Worm (Caenorhabditis elegans) whole organism, midembryonic: ENCODE measurements around the gene syd-9.

Experiments used
- T22C8.4 ChIP-seq: fragments of 200-800 bp; sonication (Bioruptor generic); IDR thresholded peaks from 2 replicates; pipeline ENCODE4 v1.3.6; 2022; ENCODE audit warnings: missing genetic modification characterization, missing compliant biosample characterization
- cog-1 ChIP-seq: sonication (generic microtip); optimal IDR thresholded peaks from 2 replicates; lab custom pipeline; 2016; ENCODE audit warnings: missing genetic modification characterization, missing compliant biosample characterization
- flt-1 ChIP-seq: fragments of 200-800 bp; sonication (Bioruptor generic); IDR thresholded peaks from 2 replicates; pipeline ENCODE4 v1.3.6; 2022; ENCODE audit warnings: missing genetic modification characterization, missing compliant biosample characterization
- klf-2 ChIP-seq: fragments of 200-800 bp; sonication (Bioruptor generic); conservative IDR thresholded peaks from 2 replicates; pipeline ENCODE4 v1.3.6; 2022; ENCODE audit warnings: missing genetic modification reagents, missing genetic modification characterization, missing compliant biosample characterization
- med-1 ChIP-seq: sonication (generic microtip); optimal IDR thresholded peaks from 2 replicates; lab custom pipeline; 2017; ENCODE audit warnings: missing genetic modification characterization, mild to moderate bottlenecking, missing compliant biosample characterization, antibody characterized with exemption, missing genetic modification reagents; ENCODE audit not compliant: insufficient read depth
- ref-1 ChIP-seq: fragments of 200-800 bp; sonication (Bioruptor generic); conservative IDR thresholded peaks from 2 replicates; pipeline ENCODE4 v1.3.6; 2022; ENCODE audit warnings: missing genetic modification reagents, missing genetic modification characterization, missing compliant biosample characterization
- tab-1 ChIP-seq: fragments of 200-800 bp; sonication (Bioruptor generic); IDR thresholded peaks from 2 replicates; pipeline ENCODE4 v1.3.6; 2022; ENCODE audit warnings: missing genetic modification characterization, missing compliant biosample characterization
- ztf-23 ChIP-seq: fragments of 200-800 bp; sonication (Bioruptor generic); IDR thresholded peaks from 2 replicates; pipeline ENCODE4 v1.3.6; 2022; ENCODE audit warnings: missing genetic modification reagents, missing genetic modification characterization, missing compliant biosample characterization
- ztf-29 ChIP-seq: fragments of 200-800 bp; sonication (Bioruptor generic); IDR thresholded peaks from 2 replicates; pipeline ENCODE4 v1.3.6; 2022; ENCODE audit warnings: missing genetic modification reagents, missing genetic modification characterization, missing compliant biosample characterization

Gene syd-9

ce11 chrX:7242119-7242518, 24.2 kb downstream of the syd-9 start:
- TF ChIP-seq ref-1 (GFP tag; lab: Robert Waterston, UW) (no peak), med-1 (GFP tag; lab: Kevin White, UChicago) (no peak), tab-1 (GFP tag; lab: Robert Waterston, UW) (no peak), cog-1 (tag; lab: Kevin White, UChicago) (no peak), ztf-29 (GFP tag; lab: Robert Waterston, UW) (no peak), ztf-23 (no peak), T22C8.4 (GFP tag; lab: Robert Waterston, UW) (no peak), flt-1 (GFP tag; lab: Robert Waterston, UW) (no peak), klf-2 (GFP tag; lab: Robert Waterston, UW) (no peak)

- TF ChIP-seq cog-1 (tag; lab: Kevin White, UChicago) (no peak), ztf-23 (no peak), med-1 (GFP tag; lab: Kevin White, UChicago) (no peak), T22C8.4 (GFP tag; lab: Robert Waterston, UW) (no peak), tab-1 (GFP tag; lab: Robert Waterston, UW) (no peak), ztf-29 (GFP tag; lab: Robert Waterston, UW) (no peak), flt-1 (GFP tag; lab: Robert Waterston, UW) (no peak), klf-2 (GFP tag; lab: Robert Waterston, UW) (no peak), ref-1 (GFP tag; lab: Robert Waterston, UW) (no peak)
Measured at ce11 chrX:7242878-7243277, 25.0 kb downstream of the syd-9 start, which contains the start of gene F46H5.7. F46H5.7 (minus strand) TSS chrX:7242983.

- TF ChIP-seq ref-1 (GFP tag; lab: Robert Waterston, UW) (no peak), ztf-29 (GFP tag; lab: Robert Waterston, UW) (no peak), med-1 (GFP tag; lab: Kevin White, UChicago) (no peak), klf-2 (GFP tag; lab: Robert Waterston, UW) (no peak), tab-1 (GFP tag; lab: Robert Waterston, UW) (no peak), ztf-23 (no peak), flt-1 (GFP tag; lab: Robert Waterston, UW) (no peak), cog-1 (tag; lab: Kevin White, UChicago) (no peak), T22C8.4 (GFP tag; lab: Robert Waterston, UW) (no peak)
Measured at ce11 chrX:7244756-7245155, 26.9 kb downstream of the syd-9 start.

- peak; percentile 18 for TF ChIP-seq cog-1 (tag; lab: Kevin White, UChicago)
- no peak for TF ChIP-seq ztf-29 (GFP tag; lab: Robert Waterston, UW)
Measured at ce11 chrX:7254558-7254957, 36.7 kb downstream of the syd-9 start, which contains the start of gene F46H5.4. F46H5.4 (minus strand) TSS chrX:7254610.

ce11 chrX:7256891-7257290, 39.0 kb downstream of the syd-9 start, which contains the start of gene F46H5.5:
F46H5.5 (minus strand) TSS chrX:7256991.
- TF ChIP-seq klf-2 (GFP tag; lab: Robert Waterston, UW) (no peak), flt-1 (GFP tag; lab: Robert Waterston, UW) (no peak), med-1 (GFP tag; lab: Kevin White, UChicago) (no peak), cog-1 (tag; lab: Kevin White, UChicago) (no peak), ztf-29 (GFP tag; lab: Robert Waterston, UW) (no peak), tab-1 (GFP tag; lab: Robert Waterston, UW) (no peak), ref-1 (GFP tag; lab: Robert Waterston, UW) (no peak), T22C8.4 (GFP tag; lab: Robert Waterston, UW) (no peak), ztf-23 (no peak)

ce11 chrX:7260327-7261019, 42.6 kb downstream of the syd-9 start, which contains the start of gene lact-1:
lact-1 (minus strand) TSS chrX:7260377.
- TF ChIP-seq med-1 (GFP tag; lab: Kevin White, UChicago) = no peak
- TF ChIP-seq ztf-29 (GFP tag; lab: Robert Waterston, UW) = no peak
- no peak for TF ChIP-seq ztf-23
- TF ChIP-seq flt-1 (GFP tag; lab: Robert Waterston, UW) = no peak
- no peak for TF ChIP-seq ref-1 (GFP tag; lab: Robert Waterston, UW)
- TF ChIP-seq klf-2 (GFP tag; lab: Robert Waterston, UW) = no peak
- no peak for TF ChIP-seq T22C8.4 (GFP tag; lab: Robert Waterston, UW)
- TF ChIP-seq cog-1 (tag; lab: Kevin White, UChicago) = no peak
- TF ChIP-seq tab-1 (GFP tag; lab: Robert Waterston, UW) = no peak

- TF ChIP-seq med-1 (GFP tag; lab: Kevin White, UChicago) (no peak), flt-1 (GFP tag; lab: Robert Waterston, UW) (peak; percentile 67; the same call in 1 of the 2 replicates), tab-1 (GFP tag; lab: Robert Waterston, UW) (no peak), cog-1 (tag; lab: Kevin White, UChicago) (peak; percentile 75), ref-1 (GFP tag; lab: Robert Waterston, UW) (no peak), ztf-23 (peak; percentile 58; the same call in 1 of the 2 replicates), klf-2 (GFP tag; lab: Robert Waterston, UW) (no peak), T22C8.4 (GFP tag; lab: Robert Waterston, UW) (no peak), ztf-29 (GFP tag; lab: Robert Waterston, UW) (peak; percentile 78; the same call in 1 of the 2 replicates)
Measured at ce11 chrX:7264591-7265306, 46.9 kb downstream of the syd-9 start.

- TF ChIP-seq ztf-23 (no peak), tab-1 (GFP tag; lab: Robert Waterston, UW) (no peak), cog-1 (tag; lab: Kevin White, UChicago) (no peak), ztf-29 (GFP tag; lab: Robert Waterston, UW) (no peak), klf-2 (GFP tag; lab: Robert Waterston, UW) (no peak), ref-1 (GFP tag; lab: Robert Waterston, UW) (no peak), T22C8.4 (GFP tag; lab: Robert Waterston, UW) (no peak), med-1 (GFP tag; lab: Kevin White, UChicago) (no peak), flt-1 (GFP tag; lab: Robert Waterston, UW) (no peak)
Measured at ce11 chrX:7265348-7265747, 47.5 kb downstream of the syd-9 start, which contains the start of gene F46H5.2. F46H5.2 (plus strand) TSS chrX:7265648.
